Fruit fly (Drosophila melanogaster) whole organism, embryonic: ENCODE results near the gene CG13250.

Experiments used
- Abd-B ChIP-seq: fragments of 200-800 bp; sonication (Bioruptor generic); optimal IDR thresholded peaks from 2 replicates; lab custom pipeline; 2018; ENCODE audit warnings: missing biosample characterization, mild to moderate bottlenecking, missing genetic modification characterization, moderate library complexity
- Atf-2 ChIP-seq: fragments of 200-800 bp; sonication (Bioruptor generic); optimal IDR thresholded peaks from 2 replicates; lab custom pipeline; 2016; ENCODE audit warnings: missing biosample characterization, missing genetic modification characterization
- Atf3 ChIP-seq: fragments of 200-800 bp; sonication (Bioruptor generic); optimal IDR thresholded peaks from 3 replicates; lab custom pipeline; 2016; ENCODE audit warnings: missing biosample characterization, missing genetic modification characterization
- Awh ChIP-seq: fragments of 200-800 bp; sonication (Bioruptor generic); IDR thresholded peaks from 2 replicates; pipeline ENCODE4, ENCODE4 v1.3.6; 2022; ENCODE audit warnings: missing biosample characterization, missing genetic modification characterization
- BEAF-32 ChIP-seq: fragments of 200-800 bp; sonication (Bioruptor generic); optimal IDR thresholded peaks from 3 replicates; lab custom pipeline; 2017; ENCODE audit warnings: missing biosample characterization, missing genetic modification characterization, mild to moderate bottlenecking, moderate library complexity, missing genetic modification reagents
- BtbVII ChIP-seq: fragments of 200-800 bp; sonication (Bioruptor generic); optimal IDR thresholded peaks from 3 replicates; lab custom pipeline; 2017; ENCODE audit warnings: missing biosample characterization, mild to moderate bottlenecking, missing genetic modification characterization
- CG10274 ChIP-seq: fragments of 200-800 bp; sonication (Bioruptor generic); optimal IDR thresholded peaks from 3 replicates; lab custom pipeline; 2017; ENCODE audit warnings: missing biosample characterization, mild to moderate bottlenecking, missing genetic modification characterization
- CG10431 ChIP-seq: fragments of 200-800 bp; sonication (Bioruptor generic); optimal IDR thresholded peaks from 3 replicates; lab custom pipeline; 2018; ENCODE audit warnings: missing biosample characterization, mild to moderate bottlenecking, missing genetic modification characterization
- CG10543 ChIP-seq: fragments of 200-800 bp; sonication (Bioruptor generic); optimal IDR thresholded peaks from 3 replicates; lab custom pipeline; 2017; ENCODE audit warnings: missing biosample characterization, mild to moderate bottlenecking, missing genetic modification characterization, moderate library complexity
- CG10979 ChIP-seq: fragments of 200-800 bp; sonication (Bioruptor generic); optimal IDR thresholded peaks from 2 replicates; lab custom pipeline; 2018; ENCODE audit warnings: missing biosample characterization, mild to moderate bottlenecking, missing genetic modification characterization, moderate library complexity
- CG12299 ChIP-seq: fragments of 200-800 bp; sonication (Bioruptor generic); optimal IDR thresholded peaks from 2 replicates; lab custom pipeline; 2018; ENCODE audit warnings: missing biosample characterization, mild to moderate bottlenecking, missing genetic modification characterization
- CG12942 ChIP-seq: fragments of 200-800 bp; sonication (Bioruptor generic); optimal IDR thresholded peaks from 3 replicates; lab custom pipeline; 2016; ENCODE audit warnings: missing biosample characterization, missing genetic modification characterization
- CG14667 ChIP-seq: fragments of 200-800 bp; sonication (Bioruptor generic); IDR thresholded peaks from 2 replicates; pipeline ENCODE4 v1.3.6; 2022; ENCODE audit warnings: missing biosample characterization, missing genetic modification characterization
- CG14965 ChIP-seq: fragments of 200-800 bp; sonication (Bioruptor generic); optimal IDR thresholded peaks from 2 replicates; lab custom pipeline; 2016; ENCODE audit warnings: missing biosample characterization, missing genetic modification characterization, borderline replicate concordance
- CG15073 ChIP-seq: fragments of 200-800 bp; sonication (Bioruptor generic); optimal IDR thresholded peaks from 2 replicates; lab custom pipeline; 2016; ENCODE audit warnings: missing biosample characterization, missing genetic modification characterization
- CG15269 ChIP-seq: fragments of 200-800 bp; sonication (Bioruptor generic); optimal IDR thresholded peaks from 2 replicates; lab custom pipeline; 2018; ENCODE audit warnings: missing biosample characterization, mild to moderate bottlenecking, missing genetic modification characterization, moderate library complexity
- CG1647 ChIP-seq: fragments of 200-800 bp; sonication (Bioruptor generic); optimal IDR thresholded peaks from 3 replicates; lab custom pipeline; 2016; ENCODE audit warnings: missing biosample characterization, missing genetic modification characterization
- CG18476 ChIP-seq: fragments of 200-800 bp; sonication (Bioruptor generic); optimal IDR thresholded peaks from 2 replicates; lab custom pipeline; 2016; ENCODE audit warnings: missing biosample characterization, mild to moderate bottlenecking, missing genetic modification characterization
- CG2199 ChIP-seq: fragments of 200-800 bp; sonication (Bioruptor generic); IDR thresholded peaks from 3 replicates; pipeline ENCODE4 v1.3.6; 2022; ENCODE audit warnings: missing biosample characterization, missing genetic modification characterization
- CG32532 ChIP-seq: fragments of 200-800 bp; sonication (Bioruptor generic); IDR thresholded peaks from 2 replicates; pipeline ENCODE4 v1.3.6; 2022; ENCODE audit warnings: missing biosample characterization, missing genetic modification characterization
- CG8944 ChIP-seq: fragments of 200-800 bp; sonication (Bioruptor generic); optimal IDR thresholded peaks from 3 replicates; lab custom pipeline; 2016; ENCODE audit warnings: missing biosample characterization, missing genetic modification characterization
- E2f1 ChIP-seq: fragments of 200-800 bp; sonication (Bioruptor generic); IDR thresholded peaks from 2 replicates; pipeline ENCODE4 v1.3.6; 2022; ENCODE audit warnings: missing biosample characterization, missing genetic modification characterization
- Hey ChIP-seq: fragments of 200-800 bp; sonication (Bioruptor generic); optimal IDR thresholded peaks from 3 replicates; lab custom pipeline; 2018; ENCODE audit warnings: missing biosample characterization, mild to moderate bottlenecking, missing genetic modification characterization
- Lhr ChIP-seq: fragments of 200-800 bp; sonication (Bioruptor generic); optimal IDR thresholded peaks from 3 replicates; lab custom pipeline; 2017; ENCODE audit warnings: mild to moderate bottlenecking, missing biosample characterization, missing genetic modification reagents, missing genetic modification characterization
- Sin3A ChIP-seq: fragments of >200 bp; optimal IDR thresholded peaks from 2 replicates; lab custom pipeline; 2018
- Vsx1 ChIP-seq: fragments of 200-800 bp; sonication (Bioruptor generic); optimal IDR thresholded peaks from 2 replicates; lab custom pipeline; 2017; ENCODE audit warnings: missing biosample characterization, mild to moderate bottlenecking, missing genetic modification characterization, missing genetic modification reagents
- ac ChIP-seq: fragments of 200-800 bp; sonication (Bioruptor generic); optimal IDR thresholded peaks from 3 replicates; lab custom pipeline; 2017; ENCODE audit warnings: missing biosample characterization, mild to moderate bottlenecking, missing genetic modification characterization
- ara ChIP-seq: fragments of 200-800 bp; sonication (Bioruptor generic); IDR thresholded peaks from 2 replicates; pipeline ENCODE4 v1.3.6; 2022; ENCODE audit warnings: missing biosample characterization, missing genetic modification characterization
- ash1 ChIP-seq: fragments of 200-800 bp; sonication (Bioruptor generic); optimal IDR thresholded peaks from 2 replicates; lab custom pipeline; 2018; ENCODE audit warnings: missing biosample characterization, mild to moderate bottlenecking, missing genetic modification characterization
- btn ChIP-seq: fragments of 200-800 bp; sonication (Bioruptor generic); optimal IDR thresholded peaks from 2 replicates; lab custom pipeline; 2016; ENCODE audit warnings: missing biosample characterization, missing genetic modification characterization
- cad ChIP-seq: fragments of >200 bp; optimal IDR thresholded peaks from 2 replicates; lab custom pipeline; 2017; ENCODE audit warnings: missing biosample characterization, missing genetic modification characterization
- chif ChIP-seq, 2 experiments: fragments of 200-800 bp; sonication (Bioruptor generic); optimal IDR thresholded peaks; 3 replicates each; lab custom pipeline; 2016; ENCODE audit warnings: missing biosample characterization in 2 of 2, missing genetic modification characterization in 2 of 2
- corto ChIP-seq: fragments of 200-800 bp; sonication (Bioruptor generic); optimal IDR thresholded peaks from 2 replicates; lab custom pipeline; 2016; ENCODE audit warnings: missing biosample characterization, mild to moderate bottlenecking, missing genetic modification characterization, moderate library complexity
- ems ChIP-seq: fragments of 200-800 bp; sonication (Bioruptor generic); optimal IDR thresholded peaks from 3 replicates; lab custom pipeline; 2016; ENCODE audit warnings: missing biosample characterization, missing genetic modification characterization
- esg ChIP-seq: fragments of 200-800 bp; sonication (Bioruptor generic); conservative IDR thresholded peaks from 2 replicates; pipeline ENCODE4 v1.3.6; 2022; ENCODE audit warnings: missing biosample characterization, missing genetic modification characterization
- gem ChIP-seq: fragments of 200-800 bp; sonication (Bioruptor generic); optimal IDR thresholded peaks from 2 replicates; lab custom pipeline; 2019; ENCODE audit warnings: missing biosample characterization, mild to moderate bottlenecking, missing genetic modification characterization, moderate library complexity
- gsb-n ChIP-seq: fragments of 200-800 bp; sonication (Bioruptor generic); optimal IDR thresholded peaks from 3 replicates; lab custom pipeline; 2018; ENCODE audit warnings: missing biosample characterization, mild to moderate bottlenecking, missing genetic modification characterization
- kah ChIP-seq: fragments of 200-800 bp; sonication (Bioruptor generic); optimal IDR thresholded peaks from 2 replicates; lab custom pipeline; 2018; ENCODE audit warnings: missing biosample characterization, mild to moderate bottlenecking, missing genetic modification characterization
- lab ChIP-seq: fragments of 200-800 bp; sonication (Bioruptor generic); optimal IDR thresholded peaks from 3 replicates; lab custom pipeline; 2017; ENCODE audit warnings: missing biosample characterization, missing genetic modification characterization, mild to moderate bottlenecking, moderate library complexity, missing genetic modification reagents
- lmd ChIP-seq: fragments of 200-800 bp; sonication (Bioruptor generic); IDR thresholded peaks from 2 replicates; pipeline ENCODE4 v1.3.6; 2022; ENCODE audit warnings: missing biosample characterization, missing genetic modification characterization
- oc ChIP-seq: fragments of 200-800 bp; sonication (Bioruptor generic); optimal IDR thresholded peaks from 2 replicates; lab custom pipeline; 2018; ENCODE audit warnings: missing biosample characterization, mild to moderate bottlenecking, missing genetic modification characterization, moderate library complexity
- pan ChIP-seq, 4 experiments: fragments of >200 bp in 3 of 4; fragments of 200-800 bp in 1 of 4; sonication (Bioruptor generic) in 1 of 4; optimal IDR thresholded peaks in 3 of 4; IDR thresholded peaks in 1 of 4; 2 replicates each; pipeline versions ENCODE4 v1.3.6 to Lab custom; 2017 to 2022; ENCODE audit warnings: missing biosample characterization in 2 of 4, missing genetic modification characterization in 2 of 4, mixed read lengths in 1 of 4
- pnt ChIP-seq: fragments of 200-800 bp; sonication (Bioruptor generic); optimal IDR thresholded peaks from 3 replicates; lab custom pipeline; 2016; ENCODE audit warnings: missing biosample characterization, missing genetic modification characterization
- run ChIP-seq: fragments of 200-800 bp; sonication (Bioruptor generic); optimal IDR thresholded peaks from 3 replicates; lab custom pipeline; 2018; ENCODE audit warnings: missing biosample characterization, mild to moderate bottlenecking, missing genetic modification characterization
- sc ChIP-seq, 3 experiments: fragments of >200 bp in 2 of 3; fragments of 200-800 bp in 1 of 3; sonication (Bioruptor generic) in 1 of 3; optimal IDR thresholded peaks; 2 replicates in 2 of 3; 3 replicates in 1 of 3; lab custom pipeline; 2017; ENCODE audit warnings: mild to moderate bottlenecking in 1 of 3, missing biosample characterization in 1 of 3, missing genetic modification characterization in 1 of 3, missing genetic modification reagents in 1 of 3
- sim ChIP-seq: fragments of 200-800 bp; sonication (Bioruptor generic); IDR thresholded peaks from 2 replicates; pipeline ENCODE4 v1.3.6; 2022; ENCODE audit warnings: missing biosample characterization, missing genetic modification characterization
- stwl ChIP-seq: fragments of 200-800 bp; sonication (Bioruptor generic); optimal IDR thresholded peaks from 3 replicates; lab custom pipeline; 2018; ENCODE audit warnings: missing biosample characterization, mild to moderate bottlenecking, missing genetic modification characterization, moderate library complexity
- tap ChIP-seq: fragments of 200-800 bp; optimal IDR thresholded peaks from 3 replicates; lab custom pipeline; 2019; ENCODE audit warnings: missing biosample characterization, mild to moderate bottlenecking, missing genetic modification characterization, moderate library complexity
- unc-4 ChIP-seq: fragments of 200-800 bp; sonication (Bioruptor generic); IDR thresholded peaks from 2 replicates; pipeline ENCODE4 v1.3.6; 2022; ENCODE audit warnings: missing biosample characterization, missing genetic modification characterization; ENCODE audit not compliant: partially characterized antibody
- zfh2 ChIP-seq: fragments of 200-800 bp; sonication (Bioruptor generic); optimal IDR thresholded peaks from 2 replicates; lab custom pipeline; 2016; ENCODE audit warnings: missing biosample characterization, missing genetic modification characterization

Gene CG13250

dm6 chr3L:20520687-20521169 lies 12.8 kb upstream of the CG13250 start, which contains the start of the genes mTerf3 and CG5104 (continued):
- TF ChIP-seq Lhr (GFP tag; lab: Kevin White, UChicago) (peak; percentile 57), pnt (GFP tag; lab: Kevin White, UChicago) (no peak), ems (no peak), CG10979 (tag; lab: Kevin White, UChicago) (peak; percentile 2), BEAF-32 (GFP tag; lab: Kevin White, UChicago) (peak; percentile 36), oc (tag; lab: Kevin White, UChicago) (no peak), kah (GFP tag; lab: Kevin White, UChicago) (peak; percentile 77), ash1 (no peak), lmd (GFP tag; lab: Robert Waterston, UW) (no peak; the same call in 1 of the 2 replicates), ac (no peak), gem (tag; lab: Kevin White, UChicago) (peak; percentile 56), BtbVII (GFP tag; lab: Kevin White, UChicago) (no peak), CG8944 (GFP tag; lab: Kevin White, UChicago) (no peak), stwl (peak; percentile 73), gsb-n (tag; lab: Kevin White, UChicago) (peak; percentile 3), esg (GFP tag; lab: Robert Waterston, UW) (no peak), CG32532 (GFP tag; lab: Robert Waterston, UW) (no peak), Atf3 (GFP tag; lab: Kevin White, UChicago) (no peak), btn (GFP tag; lab: Kevin White, UChicago) (no peak), tap (tag; lab: Kevin White, UChicago) (no peak), Vsx1 (GFP tag; lab: Kevin White, UChicago) (no peak), Sin3A (lab: Kevin White, UChicago) (peak; percentile 33), chif (GFP tag; optimal IDR thresholded peaks at IDR 0.05; lab: Kevin White, UChicago) (no peak), sc (optimal IDR thresholded peaks at IDR 0.05; lab: Kevin White, UChicago) (no peak), sc (GFP tag; optimal IDR thresholded peaks at IDR 0.05; lab: Kevin White, UChicago) (no peak), Atf-2 (GFP tag; lab: Kevin White, UChicago) (no peak), CG1647 (GFP tag; lab: Kevin White, UChicago) (no peak), Hey (no peak), CG10431 (no peak), CG15073 (GFP tag; lab: Kevin White, UChicago) (no peak), sim (GFP tag; lab: Robert Waterston, UW) (no peak), CG12299 (peak; percentile 24), CG10543 (GFP tag; lab: Kevin White, UChicago) (peak; percentile 35), ara (no peak), CG14965 (no peak)
- TF ChIP-seq, all 482 proteins: peak for 93

- TF ChIP-seq run (tag; lab: Kevin White, UChicago) (no peak), CG12942 (GFP tag; lab: Kevin White, UChicago) (no peak), pan (optimal IDR thresholded peaks at IDR 0.05; lab: Kevin White, UChicago) (no peak), pan (GFP tag; optimal IDR thresholded peaks at IDR 0.05 in 1 of 2, IDR thresholded peaks at IDR 0.05 in 1 of 2) (no peak), CG2199 (GFP tag; lab: Robert Waterston, UW) (no peak; the same call in 2 of the 3 replicates), CG15269 (tag; lab: Kevin White, UChicago) (no peak), CG14667 (GFP tag; lab: Robert Waterston, UW) (no peak), unc-4 (GFP tag; lab: Robert Waterston, UW) (no peak), zfh2 (GFP tag; lab: Kevin White, UChicago) (no peak), cad (GFP tag; lab: Kevin White, UChicago) (no peak), ash1 (no peak), Abd-B (GFP tag; lab: Kevin White, UChicago) (no peak), E2f1 (GFP tag; lab: Robert Waterston, UW) (no peak), lab (GFP tag; lab: Kevin White, UChicago) (no peak), Awh (GFP tag; lab: Robert Waterston, UW) (no peak), corto (GFP tag; lab: Kevin White, UChicago) (no peak), CG10274 (GFP tag; lab: Kevin White, UChicago) (no peak), CG18476 (GFP tag; lab: Kevin White, UChicago) (no peak)
Measured at dm6 chr3L:20524409-20525010, 9.0 kb upstream of the CG13250 start.
